Fruit fly (Drosophila melanogaster): ENCODE measurements around the gene MICU1.

dm6 chr2L:7145881-7146280 lies 36.2 kb upstream of the MICU1 start:
- TF ChIP-seq CG34367 (tag; optimal IDR thresholded peaks at IDR 0.05): peak; percentile 62
- TF ChIP-seq CG32121 (GFP tag; IDR thresholded peaks at IDR 0.05): peak; percentile 81
- peak; percentile 67 for TF ChIP-seq Pif1B (GFP tag; optimal IDR thresholded peaks at IDR 0.05)
- TF ChIP-seq CG10348 (GFP tag; IDR thresholded peaks at IDR 0.05): peak; percentile 40; the same call in 1 of the 2 replicates
- TF ChIP-seq D1 (tag; optimal IDR thresholded peaks at IDR 0.05): peak; percentile 22
- peak; percentile 78 for TF ChIP-seq CG9948 (tag; optimal IDR thresholded peaks at IDR 0.05)
- peak; percentile 50; the same call in 1 of the 2 replicates for TF ChIP-seq CG12605 (GFP tag; IDR thresholded peaks at IDR 0.05)
- peak; percentile 74 for TF ChIP-seq Pif1A (GFP tag; optimal IDR thresholded peaks at IDR 0.05)
- TF ChIP-seq CG15710 (tag; optimal IDR thresholded peaks at IDR 0.05): peak; percentile 72
- peak; percentile 52 for TF ChIP-seq rn (GFP tag; IDR thresholded peaks at IDR 0.05)
- peak; percentile 72 for TF ChIP-seq CG8159 (tag; optimal IDR thresholded peaks at IDR 0.05)
- peak; percentile 83 for TF ChIP-seq Ets98B (GFP tag; IDR thresholded peaks at IDR 0.05)
